Worm (Caenorhabditis elegans): ENCODE results near the gene C31E10.5.

DNA sequence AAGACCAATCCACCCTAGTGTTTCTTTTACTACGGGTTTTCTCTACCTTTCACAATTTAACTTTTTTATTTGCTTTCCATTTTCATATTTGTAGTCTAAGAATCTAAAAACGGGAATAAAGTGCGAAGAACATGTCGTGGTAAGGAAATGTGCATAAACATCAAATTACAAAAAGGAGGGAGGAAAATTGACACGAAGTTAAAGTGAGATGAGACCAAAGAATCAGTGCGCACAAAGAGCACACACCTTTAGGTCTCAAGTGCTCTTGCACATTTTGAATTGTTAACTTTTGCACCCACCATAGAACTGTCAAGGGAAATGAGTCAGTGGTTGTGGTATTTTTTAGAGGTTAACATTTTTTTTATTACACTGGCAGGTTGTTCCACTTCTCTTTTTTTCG is 34.9 kb upstream of the C31E10.5 start:
- TF ChIP-seq him-1 (tag; optimal IDR thresholded peaks at IDR 0.05) (no peak), dao-5 (tag; optimal IDR thresholded peaks at IDR 0.05) (no peak)
